Fruit fly (Drosophila melanogaster) whole organism: Measurements from ENCODE around the gene Kah.

ENCODE experiments used
- CG8478 ChIP-seq: fragments of >200 bp; optimal IDR thresholded peaks from 2 replicates; lab custom pipeline; 2018; ENCODE audit warnings: inconsistent platforms
- Dll ChIP-seq: fragments of >200 bp; optimal IDR thresholded peaks from 2 replicates; lab custom pipeline; 2017
- EcR ChIP-seq, 2 experiments: fragments of >200 bp; optimal IDR thresholded peaks; 2 replicates each; lab custom pipeline; 2017; ENCODE audit warnings: missing biosample characterization in 2 of 2, missing genetic modification characterization in 2 of 2, missing genetic modification reagents in 2 of 2

- TF ChIP-seq EcR (GFP tag; optimal IDR thresholded peaks at IDR 0.05; lab: Kevin White, UChicago) (no peak), Dll (no peak), CG8478 (no peak)
Measured at dm6 chr3L:603188-603587, 14.1 kb upstream of the Kah start.
